Fruit fly (Drosophila melanogaster) whole organism, adult: Measurements from ENCODE around the gene Cyp4s3.

Experiments used
- CG14711 ChIP-seq: fragments of 200-800 bp; sonication (Bioruptor generic); optimal IDR thresholded peaks from 2 replicates; lab custom pipeline; 2018; ENCODE audit warnings: missing biosample characterization, mild to moderate bottlenecking, missing genetic modification characterization, moderate library complexity
- CG1620 ChIP-seq: fragments of 200-800 bp; sonication (Bioruptor generic); optimal IDR thresholded peaks from 2 replicates; lab custom pipeline; 2016; ENCODE audit warnings: missing biosample characterization, missing genetic modification characterization
- CG5204 ChIP-seq: fragments of 200-800 bp; sonication (Bioruptor generic); optimal IDR thresholded peaks from 2 replicates; lab custom pipeline; 2016; ENCODE audit warnings: missing biosample characterization, missing genetic modification characterization
- CG7101 ChIP-seq: fragments of 200-800 bp; sonication (Bioruptor generic); optimal IDR thresholded peaks from 2 replicates; lab custom pipeline; 2018; ENCODE audit warnings: missing biosample characterization, mild to moderate bottlenecking, missing genetic modification characterization, moderate library complexity
- Clk ChIP-seq: fragments of 200-800 bp; sonication (Bioruptor generic); optimal IDR thresholded peaks from 2 replicates; lab custom pipeline; 2017; ENCODE audit warnings: missing biosample characterization, missing genetic modification characterization
- Mnt ChIP-seq: fragments of 200-800 bp; sonication (Bioruptor generic); optimal IDR thresholded peaks from 2 replicates; lab custom pipeline; 2016; ENCODE audit warnings: missing biosample characterization, mild to moderate bottlenecking, missing genetic modification characterization
- cic ChIP-seq: fragments of 200-800 bp; sonication (Bioruptor generic); optimal IDR thresholded peaks from 2 replicates; lab custom pipeline; 2017; ENCODE audit warnings: missing biosample characterization, mild to moderate bottlenecking, missing genetic modification characterization, moderate library complexity
- kay ChIP-seq: fragments of 200-800 bp; sonication (Bioruptor generic); peaks from one replicate; lab custom pipeline; 2016; ENCODE audit warnings: missing biosample characterization, missing genetic modification characterization, borderline replicate concordance
- toe ChIP-seq: fragments of 200-800 bp; sonication (Bioruptor generic); optimal IDR thresholded peaks from 2 replicates; lab custom pipeline; 2016; ENCODE audit warnings: missing biosample characterization, missing genetic modification characterization

- no peak for TF ChIP-seq CG5204
- no peak for TF ChIP-seq Mnt (GFP tag; lab: Kevin White, UChicago)
- TF ChIP-seq CG14711 (tag; lab: Kevin White, UChicago): no peak
- TF ChIP-seq kay (GFP tag; lab: Kevin White, UChicago): no peak
- no peak for TF ChIP-seq Clk (GFP tag; lab: Kevin White, UChicago)
- no peak for TF ChIP-seq toe (GFP tag; lab: Kevin White, UChicago)
- TF ChIP-seq CG7101 (tag; lab: Kevin White, UChicago): no peak
- TF ChIP-seq CG1620: no peak
- no peak for TF ChIP-seq cic (GFP tag; lab: Kevin White, UChicago)
These were observed 48.5 kb upstream of the Cyp4s3 start for dm6 chrX:15164879-15165278.
